Fruit fly (Drosophila melanogaster) whole organism, embryonic: ENCODE results near the gene CG33679.

Experiments
- Asciz ChIP-seq: fragments of 200-800 bp; sonication (Bioruptor generic); optimal IDR thresholded peaks from 2 replicates; lab custom pipeline; 2017; ENCODE audit warnings: missing biosample characterization, mild to moderate bottlenecking, missing genetic modification characterization, missing genetic modification reagents
- CG11560 ChIP-seq: fragments of 200-800 bp; sonication (Bioruptor generic); IDR thresholded peaks from 3 replicates; pipeline ENCODE4 v1.3.6; 2022; ENCODE audit warnings: missing biosample characterization, missing genetic modification characterization
- CG11695 ChIP-seq: fragments of 200-800 bp; sonication (Bioruptor generic); IDR thresholded peaks from 3 replicates; pipeline ENCODE4 v1.3.6; 2022; ENCODE audit warnings: missing biosample characterization, missing genetic modification characterization
- CG12219 ChIP-seq: fragments of 200-800 bp; sonication (Bioruptor generic); optimal IDR thresholded peaks from 3 replicates; lab custom pipeline; 2018; ENCODE audit warnings: missing biosample characterization, mild to moderate bottlenecking, missing genetic modification characterization
- CG1529 ChIP-seq: fragments of 200-800 bp; sonication (Bioruptor generic); optimal IDR thresholded peaks from 3 replicates; lab custom pipeline; 2018; ENCODE audit warnings: missing biosample characterization, missing genetic modification characterization
- CG17912 ChIP-seq: fragments of 200-800 bp; sonication (Bioruptor generic); optimal IDR thresholded peaks from 2 replicates; lab custom pipeline; 2018; ENCODE audit warnings: missing biosample characterization, mild to moderate bottlenecking, missing genetic modification characterization
- CG31365 ChIP-seq: fragments of 200-800 bp; sonication (Bioruptor generic); optimal IDR thresholded peaks from 2 replicates; lab custom pipeline; 2018; ENCODE audit warnings: missing biosample characterization, mild to moderate bottlenecking, missing genetic modification characterization
- CG3163 ChIP-seq: fragments of 200-800 bp; sonication (Bioruptor generic); optimal IDR thresholded peaks from 3 replicates; lab custom pipeline; 2016; ENCODE audit warnings: missing biosample characterization, missing genetic modification characterization
- CG32767 ChIP-seq: fragments of 200-800 bp; sonication (Bioruptor generic); IDR thresholded peaks from 2 replicates; pipeline ENCODE4 v1.3.6; 2022; ENCODE audit warnings: missing biosample characterization, missing genetic modification characterization
- CG3407 ChIP-seq: fragments of 200-800 bp; sonication (Bioruptor generic); optimal IDR thresholded peaks from 2 replicates; lab custom pipeline; 2018; ENCODE audit warnings: missing biosample characterization, mild to moderate bottlenecking, missing genetic modification characterization
- CG4820 ChIP-seq: fragments of 200-800 bp; sonication (Bioruptor generic); optimal IDR thresholded peaks from 3 replicates; lab custom pipeline; 2016; ENCODE audit warnings: missing biosample characterization, missing genetic modification characterization
- CG7357 ChIP-seq: fragments of 200-800 bp; sonication (Bioruptor generic); IDR thresholded peaks from 3 replicates; pipeline ENCODE4 v1.3.6; 2022; ENCODE audit warnings: missing biosample characterization, missing genetic modification characterization
- CG7839 ChIP-seq: fragments of 200-800 bp; sonication (Bioruptor generic); optimal IDR thresholded peaks from 3 replicates; lab custom pipeline; 2018; ENCODE audit warnings: missing biosample characterization, mild to moderate bottlenecking, missing genetic modification characterization, moderate library complexity
- CG7928 ChIP-seq: fragments of 200-800 bp; sonication (Bioruptor generic); optimal IDR thresholded peaks from 2 replicates; lab custom pipeline; 2017; ENCODE audit warnings: missing biosample characterization, mild to moderate bottlenecking, missing genetic modification characterization
- CG8944 ChIP-seq: fragments of 200-800 bp; sonication (Bioruptor generic); optimal IDR thresholded peaks from 3 replicates; lab custom pipeline; 2016; ENCODE audit warnings: missing biosample characterization, missing genetic modification characterization
- Dbx ChIP-seq: fragments of 200-800 bp; sonication (Bioruptor generic); IDR thresholded peaks from 3 replicates; pipeline ENCODE4 v1.3.6; 2022; ENCODE audit warnings: missing biosample characterization, missing genetic modification characterization
- Deaf1 ChIP-seq: fragments of 200-800 bp; optimal IDR thresholded peaks from 3 replicates; lab custom pipeline; 2019; ENCODE audit warnings: missing biosample characterization, mild to moderate bottlenecking, missing genetic modification characterization, moderate library complexity
- Drgx ChIP-seq: fragments of 200-800 bp; sonication (Bioruptor generic); IDR thresholded peaks from 2 replicates; pipeline ENCODE4 v1.3.6; 2022; ENCODE audit warnings: missing biosample characterization, missing genetic modification characterization
- Gsc ChIP-seq: fragments of 200-800 bp; sonication (Bioruptor generic); IDR thresholded peaks from 2 replicates; pipeline ENCODE4 v1.3.6; 2022; ENCODE audit warnings: missing biosample characterization, missing genetic modification characterization
- HHEX ChIP-seq: fragments of 200-800 bp; sonication (Bioruptor generic); optimal IDR thresholded peaks from 3 replicates; lab custom pipeline; 2017; ENCODE audit warnings: missing biosample characterization, mild to moderate bottlenecking, missing genetic modification characterization, missing genetic modification reagents
- Hand ChIP-seq: fragments of 200-800 bp; sonication (Bioruptor generic); optimal IDR thresholded peaks from 2 replicates; lab custom pipeline; 2017; ENCODE audit warnings: mild to moderate bottlenecking, missing biosample characterization, missing genetic modification reagents, missing genetic modification characterization
- Lpt ChIP-seq: fragments of >200 bp; optimal IDR thresholded peaks from 2 replicates; lab custom pipeline; 2018; ENCODE audit warnings: missing biosample characterization, missing genetic modification characterization
- MBD-R2 ChIP-seq: fragments of 200-800 bp; sonication (Bioruptor generic); IDR thresholded peaks from 2 replicates; pipeline ENCODE4 v1.3.6; 2022; ENCODE audit warnings: missing biosample characterization, missing genetic modification characterization
- Mrtf ChIP-seq: fragments of 200-800 bp; sonication (Bioruptor generic); IDR thresholded peaks from 3 replicates; pipeline ENCODE4 v1.3.6; 2022; ENCODE audit warnings: missing biosample characterization, missing genetic modification characterization
- Opbp ChIP-seq: fragments of 200-800 bp; sonication (Bioruptor generic); IDR thresholded peaks from 3 replicates; pipeline ENCODE4 v1.3.6; 2022; ENCODE audit warnings: missing biosample characterization, missing genetic modification characterization; ENCODE audit not compliant: partially characterized antibody
- Rx ChIP-seq: fragments of 200-800 bp; sonication (Bioruptor generic); IDR thresholded peaks from 2 replicates; pipeline ENCODE4 v1.3.6; 2022; ENCODE audit warnings: missing biosample characterization, missing genetic modification characterization
- Xbp1 ChIP-seq: fragments of 200-800 bp; sonication (Bioruptor generic); optimal IDR thresholded peaks from 3 replicates; lab custom pipeline; 2016; ENCODE audit warnings: missing biosample characterization, mild to moderate bottlenecking, missing genetic modification characterization
- caup ChIP-seq: fragments of 200-800 bp; sonication (Bioruptor generic); optimal IDR thresholded peaks from 3 replicates; lab custom pipeline; 2017; ENCODE audit warnings: missing biosample characterization, mild to moderate bottlenecking, missing genetic modification characterization, moderate library complexity; ENCODE audit not compliant: severe bottlenecking
- cg ChIP-seq: fragments of 200-800 bp; sonication (Bioruptor generic); optimal IDR thresholded peaks from 3 replicates; lab custom pipeline; 2019; ENCODE audit warnings: missing biosample characterization, mild to moderate bottlenecking, missing genetic modification characterization, moderate library complexity
- chm ChIP-seq: fragments of 200-800 bp; sonication (Bioruptor generic); IDR thresholded peaks from 2 replicates; pipeline ENCODE4 v1.3.6; 2022; ENCODE audit warnings: missing biosample characterization, missing genetic modification characterization
- fru ChIP-seq: fragments of >200 bp; optimal IDR thresholded peaks from 2 replicates; lab custom pipeline; 2017
- ftz-f1 ChIP-seq: fragments of 200-800 bp; sonication (Bioruptor generic); optimal IDR thresholded peaks from 2 replicates; lab custom pipeline; 2016; ENCODE audit warnings: missing biosample characterization, missing genetic modification characterization
- fu2 ChIP-seq: fragments of 200-800 bp; sonication (Bioruptor generic); optimal IDR thresholded peaks from 2 replicates; lab custom pipeline; 2016; ENCODE audit warnings: missing biosample characterization, missing genetic modification characterization
- h ChIP-seq: fragments of >200 bp; optimal IDR thresholded peaks from 2 replicates; lab custom pipeline; 2017
- hth ChIP-seq: fragments of >200 bp; optimal IDR thresholded peaks from 2 replicates; lab custom pipeline; 2017; ENCODE audit warnings: inconsistent platforms
- lmd ChIP-seq: fragments of 200-800 bp; sonication (Bioruptor generic); IDR thresholded peaks from 2 replicates; pipeline ENCODE4 v1.3.6; 2022; ENCODE audit warnings: missing biosample characterization, missing genetic modification characterization
- lola ChIP-seq, 3 experiments: fragments of >200 bp in 2 of 3; fragments of 200-800 bp in 1 of 3; sonication (Bioruptor generic) in 1 of 3; optimal IDR thresholded peaks; 2 replicates each; lab custom pipeline; 2017 to 2019; ENCODE audit warnings: missing biosample characterization in 3 of 3, missing genetic modification characterization in 3 of 3, mild to moderate bottlenecking in 1 of 3, moderate library complexity in 1 of 3
- pb ChIP-seq: fragments of 200-800 bp; sonication (Bioruptor generic); optimal IDR thresholded peaks from 3 replicates; lab custom pipeline; 2016; ENCODE audit warnings: missing biosample characterization, missing genetic modification characterization
- pros ChIP-seq: fragments of 200-800 bp; sonication (Bioruptor generic); optimal IDR thresholded peaks from 3 replicates; lab custom pipeline; 2019; ENCODE audit warnings: missing biosample characterization, mild to moderate bottlenecking, missing genetic modification characterization, moderate library complexity
- psq ChIP-seq: fragments of 200-800 bp; sonication (Bioruptor generic); optimal IDR thresholded peaks from 2 replicates; lab custom pipeline; 2017; ENCODE audit warnings: missing biosample characterization, missing genetic modification characterization
- pum ChIP-seq: fragments of 200-800 bp; sonication (Bioruptor generic); optimal IDR thresholded peaks from 2 replicates; lab custom pipeline; 2016; ENCODE audit warnings: missing biosample characterization, missing genetic modification characterization
- repo ChIP-seq: fragments of 200-800 bp; sonication (Bioruptor generic); optimal IDR thresholded peaks from 2 replicates; lab custom pipeline; 2016; ENCODE audit warnings: missing biosample characterization, missing genetic modification characterization
- schlank ChIP-seq: fragments of 200-800 bp; sonication (Bioruptor generic); optimal IDR thresholded peaks from 2 replicates; lab custom pipeline; 2018; ENCODE audit warnings: missing biosample characterization, mild to moderate bottlenecking, missing genetic modification characterization
- sens-2 ChIP-seq: fragments of 200-800 bp; sonication (Bioruptor generic); IDR thresholded peaks from 2 replicates; pipeline ENCODE4 v1.3.6; 2022; ENCODE audit warnings: missing biosample characterization, missing genetic modification characterization
- sima ChIP-seq: fragments of 200-800 bp; sonication (Bioruptor generic); optimal IDR thresholded peaks from 2 replicates; lab custom pipeline; 2016; ENCODE audit warnings: missing biosample characterization, missing genetic modification characterization
- ssp ChIP-seq: fragments of 200-800 bp; sonication (Bioruptor generic); IDR thresholded peaks from 2 replicates; pipeline ENCODE4 v1.3.6; 2022; ENCODE audit warnings: missing biosample characterization, missing genetic modification characterization
- twi ChIP-seq: fragments of 200-800 bp; optimal IDR thresholded peaks from 2 replicates; lab custom pipeline; 2019; ENCODE audit warnings: missing biosample characterization, mild to moderate bottlenecking, missing genetic modification characterization, moderate library complexity
- unpg ChIP-seq: fragments of 200-800 bp; sonication (Bioruptor generic); optimal IDR thresholded peaks from 3 replicates; lab custom pipeline; 2018; ENCODE audit warnings: missing biosample characterization, mild to moderate bottlenecking, missing genetic modification characterization, moderate library complexity
- vfl ChIP-seq: fragments of 200-800 bp; sonication (Bioruptor generic); optimal IDR thresholded peaks from 2 replicates; lab custom pipeline; 2016; ENCODE audit warnings: missing biosample characterization, missing genetic modification characterization
- yki ChIP-seq: fragments of >200 bp; optimal IDR thresholded peaks from 3 replicates; lab custom pipeline; 2018
- zfh2 ChIP-seq: fragments of 200-800 bp; sonication (Bioruptor generic); optimal IDR thresholded peaks from 2 replicates; lab custom pipeline; 2016; ENCODE audit warnings: missing biosample characterization, missing genetic modification characterization

Gene CG33679

dm6 chr2L:15056359-15057220, 1.5 kb upstream of the CG33679 start (continued):
- TF ChIP-seq chm (peak; percentile 38), CG11560 (tag; lab: Robert Waterston, UW) (no peak), twi (peak; percentile 41), lmd (GFP tag; lab: Robert Waterston, UW) (peak; percentile 77), CG17912 (GFP tag; lab: Kevin White, UChicago) (no peak), CG8944 (no peak), Deaf1 (tag; lab: Kevin White, UChicago) (no peak), Mrtf (GFP tag; lab: Robert Waterston, UW) (peak; percentile 68; the same call in 2 of the 3 replicates), pros (GFP tag; lab: Kevin White, UChicago) (no peak), sens-2 (GFP tag; lab: Robert Waterston, UW) (no peak), Dbx (0 out of 3 replicates have a peak, but pooled peaks have one; percentile 35), CG1529 (GFP tag; lab: Kevin White, UChicago) (peak; percentile 65), Gsc (no peak), CG4820 (GFP tag; lab: Kevin White, UChicago) (peak; percentile 74), vfl (GFP tag; lab: Kevin White, UChicago) (peak; percentile 34), schlank (tag; lab: Kevin White, UChicago) (no peak), caup (peak; percentile 55), fru (lab: Kevin White, UChicago) (no peak), CG12219 (GFP tag; lab: Kevin White, UChicago) (peak; percentile 53), Rx (GFP tag; lab: Robert Waterston, UW) (no peak; the same call in 1 of the 2 replicates), CG7928 (GFP tag; lab: Kevin White, UChicago) (no peak), Drgx (peak; percentile 82), CG7839 (peak; percentile 89), pb (GFP tag; lab: Kevin White, UChicago) (no peak), repo (GFP tag; lab: Kevin White, UChicago) (no peak), ssp (GFP tag; lab: Robert Waterston, UW) (peak; percentile 74), CG11695 (GFP tag; lab: Robert Waterston, UW) (peak; percentile 84), CG32767 (GFP tag; lab: Robert Waterston, UW) (no peak), cg (GFP tag; lab: Kevin White, UChicago) (peak; percentile 93), h (lab: Kevin White, UChicago) (no peak), ftz-f1 (GFP tag; lab: Kevin White, UChicago) (peak; percentile 37), pum (GFP tag; lab: Kevin White, UChicago) (peak; percentile 34), lola (GFP tag; optimal IDR thresholded peaks at IDR 0.05; lab: Kevin White, UChicago) (peak in 1 of 3 experiments; percentile 88), CG7357 (GFP tag; lab: Robert Waterston, UW) (peak; percentile 66; the same call in 1 of the 3 replicates), zfh2 (GFP tag; lab: Kevin White, UChicago) (no peak), sima (GFP tag; lab: Kevin White, UChicago) (no peak), Asciz (GFP tag; lab: Kevin White, UChicago) (peak; percentile 85), psq (peak; percentile 37), MBD-R2 (GFP tag; lab: Robert Waterston, UW) (no peak; the same call in 1 of the 2 replicates), Lpt (GFP tag; lab: Kevin White, UChicago) (no peak), Opbp (GFP tag; lab: Robert Waterston, UW) (0 out of 3 replicates have a peak, but pooled peaks have one; percentile 21), fu2 (GFP tag; lab: Kevin White, UChicago) (no peak), CG31365 (tag; lab: Kevin White, UChicago) (no peak), hth (lab: Kevin White, UChicago) (no peak), Xbp1 (GFP tag; lab: Kevin White, UChicago) (peak; percentile 73), Hand (peak; percentile 7), CG3163 (GFP tag; lab: Kevin White, UChicago) (no peak), yki (peak; percentile 67), HHEX (GFP tag; lab: Kevin White, UChicago) (peak; percentile 76), CG3407 (GFP tag; lab: Kevin White, UChicago) (peak; percentile 64), unpg (GFP tag; lab: Kevin White, UChicago) (peak; percentile 77)
